Worm (Caenorhabditis elegans) whole organism, late embryonic: ENCODE data around the gene F14B8.5.

Source experiments
- C08G9.2 ChIP-seq: sonication (generic microtip); optimal IDR thresholded peaks from 2 replicates; lab custom pipeline; 2016; ENCODE audit warnings: mild to moderate bottlenecking, missing genetic modification characterization, moderate library complexity, missing compliant biosample characterization
- K09A11.1 ChIP-seq: sonication (generic microtip); optimal IDR thresholded peaks from 2 replicates; lab custom pipeline; 2017; ENCODE audit warnings: antibody characterized with exemption, mild to moderate bottlenecking, missing genetic modification characterization, missing compliant biosample characterization; ENCODE audit not compliant: insufficient read depth
- ama-1 ChIP-seq: fragments of 150-350 bp; optimal IDR thresholded peaks from 2 replicates; lab custom pipeline; 2014
- ceh-18 ChIP-seq: sonication (generic microtip); optimal IDR thresholded peaks from 2 replicates; lab custom pipeline; 2016; ENCODE audit warnings: missing genetic modification characterization, missing compliant biosample characterization
- ceh-19 ChIP-seq: fragments of 200-800 bp; sonication (Bioruptor generic); optimal IDR thresholded peaks from 2 replicates; lab custom pipeline; 2018; ENCODE audit warnings: mild to moderate bottlenecking, missing genetic modification characterization, missing compliant biosample characterization
- ceh-22 ChIP-seq: sonication (generic microtip); optimal IDR thresholded peaks from 2 replicates; lab custom pipeline; 2017; ENCODE audit warnings: missing biosample characterization, missing genetic modification characterization
- che-1 ChIP-seq: sonication (generic microtip); optimal IDR thresholded peaks from 2 replicates; lab custom pipeline; 2016; ENCODE audit warnings: mild to moderate bottlenecking, missing genetic modification characterization, missing compliant biosample characterization
- fkh-10 ChIP-seq: fragments of 150-350 bp; optimal IDR thresholded peaks from 2 replicates; lab custom pipeline; 2014; ENCODE audit warnings: missing biosample characterization, missing genetic modification reagents, missing genetic modification characterization
- lin-11 ChIP-seq: fragments of 200-800 bp; sonication (Bioruptor generic); optimal IDR thresholded peaks from 2 replicates; lab custom pipeline; 2018; ENCODE audit warnings: mild to moderate bottlenecking, missing genetic modification characterization, missing compliant biosample characterization
- madf-2 ChIP-seq: sonication (generic microtip); optimal IDR thresholded peaks from 2 replicates; lab custom pipeline; 2017; ENCODE audit warnings: missing genetic modification characterization, missing compliant biosample characterization
- nhr-232 ChIP-seq: sonication (generic microtip); optimal IDR thresholded peaks from 2 replicates; lab custom pipeline; 2016; ENCODE audit warnings: missing genetic modification characterization, missing compliant biosample characterization
- pha-4 ChIP-seq: fragments of 150-350 bp; optimal IDR thresholded peaks from 2 replicates; lab custom pipeline; 2018; ENCODE audit warnings: missing biosample characterization, missing genetic modification reagents, missing genetic modification characterization
- unc-3 ChIP-seq, 2 experiments: fragments of 200-800 bp in 1 of 2; sonication (Bioruptor generic) in 1 of 2; sonication (generic microtip) in 1 of 2; conservative IDR thresholded peaks in 1 of 2; optimal IDR thresholded peaks in 1 of 2; 2 replicates each; pipeline versions ENCODE4 v1.3.6 to Lab custom; 2016 to 2022; ENCODE audit warnings: missing compliant biosample characterization in 2 of 2, missing genetic modification characterization in 2 of 2, missing genetic modification reagents in 1 of 2
- ztf-16 ChIP-seq: sonication (generic microtip); optimal IDR thresholded peaks from 2 replicates; lab custom pipeline; 2017; ENCODE audit warnings: missing genetic modification characterization, missing compliant biosample characterization

DNA sequence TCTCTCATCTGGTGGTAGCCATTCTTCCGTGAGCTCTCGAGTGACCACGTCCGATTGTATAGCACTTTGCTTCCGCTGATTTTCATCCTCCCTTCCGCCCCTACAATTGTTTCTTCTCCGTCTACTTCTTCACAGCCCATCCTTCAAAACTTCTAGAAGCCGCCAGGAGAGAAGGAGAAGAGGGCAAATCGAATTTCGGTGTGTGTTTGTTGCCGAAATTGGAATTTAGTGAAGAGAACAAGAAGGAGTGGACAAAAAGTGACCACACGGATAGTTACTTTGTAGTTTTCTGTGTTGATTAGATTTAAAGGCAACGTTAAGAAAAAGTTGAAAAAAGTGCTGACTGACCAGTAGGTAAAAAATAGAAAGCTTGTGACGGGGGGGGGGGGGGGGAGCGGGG lies 35.4 kb downstream of the F14B8.5 start:
- TF ChIP-seq C08G9.2 (tag; lab: Kevin White, UChicago) (no peak), unc-3 (GFP tag; conservative IDR thresholded peaks at IDR 0.05; lab: Robert Waterston, UW) (no peak), unc-3 (tag; optimal IDR thresholded peaks at IDR 0.05; lab: Kevin White, UChicago) (no peak), pha-4 (tag; lab: Kevin White, UChicago) (no peak), ztf-16 (tag; lab: Kevin White, UChicago) (no peak), fkh-10 (GFP tag; lab: Kevin White, UChicago) (no peak), nhr-232 (no peak), lin-11 (tag; lab: Kevin White, UChicago) (no peak), ceh-18 (tag; lab: Kevin White, UChicago) (no peak), ceh-19 (GFP tag; lab: Kevin White, UChicago) (no peak), ama-1 (lab: Kevin White, UChicago) (no peak), madf-2 (tag; lab: Kevin White, UChicago) (no peak), che-1 (no peak), K09A11.1 (tag; lab: Kevin White, UChicago) (no peak), ceh-22 (tag; lab: Kevin White, UChicago) (no peak)
